Fruit fly (Drosophila melanogaster): ENCODE results near the gene cpx.

Gene cpx

dm6 chr3R:4254408-4254807, 25.6 kb upstream of the cpx start, which contains the start of gene TwdlV:
Gene TwdlV, plus strand, starts transcription at chr3R:4254708.
- TF ChIP-seq CG10631 (GFP tag; optimal IDR thresholded peaks at IDR 0.05) (no peak), lz (GFP tag; optimal IDR thresholded peaks at IDR 0.05) (no peak), achi (GFP tag; optimal IDR thresholded peaks at IDR 0.05) (no peak), CG11902 (GFP tag; optimal IDR thresholded peaks at IDR 0.05) (no peak), Ets21C (GFP tag; optimal IDR thresholded peaks at IDR 0.05) (no peak), CG7368 (GFP tag; optimal IDR thresholded peaks at IDR 0.05) (no peak), CG11762 (GFP tag; optimal IDR thresholded peaks at IDR 0.05; ENCODE audit: insufficient read depth) (no peak), CG32006 (GFP tag; optimal IDR thresholded peaks at IDR 0.05) (no peak), Gug (GFP tag; IDR thresholded peaks at IDR 0.05) (no peak), Sox15 (GFP tag; optimal IDR thresholded peaks at IDR 0.05) (no peak)

- TF ChIP-seq CG10631 (GFP tag; optimal IDR thresholded peaks at IDR 0.05) (no peak), pdm3 (GFP tag; optimal IDR thresholded peaks at IDR 0.05) (no peak), Gug (GFP tag; IDR thresholded peaks at IDR 0.05) (no peak), Hr39 (GFP tag; optimal IDR thresholded peaks at IDR 0.05) (no peak), Smox (GFP tag; optimal IDR thresholded peaks at IDR 0.05) (no peak), CG3032 (tag; optimal IDR thresholded peaks at IDR 0.05) (no peak), CG6792 (GFP tag; optimal IDR thresholded peaks at IDR 0.05) (no peak), CG8319 (GFP tag; optimal IDR thresholded peaks at IDR 0.05) (no peak), net (GFP tag; optimal IDR thresholded peaks at IDR 0.05) (no peak), lz (GFP tag; optimal IDR thresholded peaks at IDR 0.05) (no peak), CG9139 (GFP tag; optimal IDR thresholded peaks at IDR 0.05) (no peak), Eip75B (GFP tag; optimal IDR thresholded peaks at IDR 0.05) (no peak), spab (GFP tag; optimal IDR thresholded peaks at IDR 0.05) (no peak), fkh (GFP tag; optimal IDR thresholded peaks at IDR 0.05) (no peak), CG8119 (GFP tag; IDR thresholded peaks at IDR 0.05) (no peak), Sox14 (GFP tag; optimal IDR thresholded peaks at IDR 0.05) (no peak), dac (GFP tag; optimal IDR thresholded peaks at IDR 0.05) (no peak), CG6854 (GFP tag; optimal IDR thresholded peaks at IDR 0.05) (no peak), Ets21C (GFP tag; optimal IDR thresholded peaks at IDR 0.05) (no peak), CG11294 (GFP tag; IDR thresholded peaks at IDR 0.05) (no peak)
These were observed 23.3 kb upstream of the cpx start, which contains the start of gene Or82a for dm6 chr3R:4256672-4257071. Gene Or82a, plus strand, starts transcription at chr3R:4256972.

dm6 chr3R:4266470-4266869, 13.6 kb upstream of the cpx start, which contains the start of gene CG1092:
Gene CG1092, plus strand, starts transcription at chr3R:4266770.
- TF ChIP-seq CG3919 (GFP tag; optimal IDR thresholded peaks at IDR 0.05) (no peak), CG32006 (GFP tag; optimal IDR thresholded peaks at IDR 0.05) (peak; percentile 35), Sox14 (GFP tag; optimal IDR thresholded peaks at IDR 0.05) (no peak), Eip78C (GFP tag) (peak; percentile 52), CG11762 (GFP tag; optimal IDR thresholded peaks at IDR 0.05; ENCODE audit: insufficient read depth) (no peak), Hr38 (GFP tag; optimal IDR thresholded peaks at IDR 0.05) (no peak)

- TF ChIP-seq CG8319 (GFP tag; optimal IDR thresholded peaks at IDR 0.05) (no peak), svp (GFP tag) (peak; percentile 10)
These were observed 11.7 kb upstream of the cpx start for dm6 chr3R:4268339-4268738.

dm6 chr3R:4277828-4278227, 2.2 kb upstream of the cpx start, which contains the start of gene flip:
Gene flip, minus strand, starts transcription at chr3R:4277928.
- TF ChIP-seq CG1621 (tag; optimal IDR thresholded peaks at IDR 0.05) = no peak
- no peak for TF ChIP-seq CG6792 (GFP tag; optimal IDR thresholded peaks at IDR 0.05)
- no peak for TF ChIP-seq CG7368 (GFP tag; optimal IDR thresholded peaks at IDR 0.05)
- TF ChIP-seq CG31627 (GFP tag; optimal IDR thresholded peaks at IDR 0.05) = no peak
- TF ChIP-seq eg (GFP tag; IDR thresholded peaks at IDR 0.05) = no peak
- no peak for TF ChIP-seq CG8319 (GFP tag; optimal IDR thresholded peaks at IDR 0.05)
- TF ChIP-seq Met (GFP tag; optimal IDR thresholded peaks at IDR 0.05) = no peak
- no peak for TF ChIP-seq Sox15 (GFP tag; optimal IDR thresholded peaks at IDR 0.05)
- no peak for TF ChIP-seq CG10631 (GFP tag; optimal IDR thresholded peaks at IDR 0.05)
- no peak for TF ChIP-seq Ets96B (tag; optimal IDR thresholded peaks at IDR 0.05)
- no peak for TF ChIP-seq CG3919 (GFP tag; optimal IDR thresholded peaks at IDR 0.05)
- no peak for TF ChIP-seq CG11762 (GFP tag; optimal IDR thresholded peaks at IDR 0.05; ENCODE audit: insufficient read depth)
- TF ChIP-seq CG32006 (GFP tag; optimal IDR thresholded peaks at IDR 0.05) = no peak
- TF ChIP-seq Eip78C (GFP tag) = no peak
- no peak for TF ChIP-seq acj6 (GFP tag; optimal IDR thresholded peaks at IDR 0.05)
- TF ChIP-seq Hr4 (GFP tag; optimal IDR thresholded peaks at IDR 0.05) = no peak
- no peak for TF ChIP-seq Sox102F (GFP tag; optimal IDR thresholded peaks at IDR 0.05)

Measured in whole organism, prepupa.